Worm (Caenorhabditis elegans): ENCODE measurements around the gene lgc-56.

DNA sequence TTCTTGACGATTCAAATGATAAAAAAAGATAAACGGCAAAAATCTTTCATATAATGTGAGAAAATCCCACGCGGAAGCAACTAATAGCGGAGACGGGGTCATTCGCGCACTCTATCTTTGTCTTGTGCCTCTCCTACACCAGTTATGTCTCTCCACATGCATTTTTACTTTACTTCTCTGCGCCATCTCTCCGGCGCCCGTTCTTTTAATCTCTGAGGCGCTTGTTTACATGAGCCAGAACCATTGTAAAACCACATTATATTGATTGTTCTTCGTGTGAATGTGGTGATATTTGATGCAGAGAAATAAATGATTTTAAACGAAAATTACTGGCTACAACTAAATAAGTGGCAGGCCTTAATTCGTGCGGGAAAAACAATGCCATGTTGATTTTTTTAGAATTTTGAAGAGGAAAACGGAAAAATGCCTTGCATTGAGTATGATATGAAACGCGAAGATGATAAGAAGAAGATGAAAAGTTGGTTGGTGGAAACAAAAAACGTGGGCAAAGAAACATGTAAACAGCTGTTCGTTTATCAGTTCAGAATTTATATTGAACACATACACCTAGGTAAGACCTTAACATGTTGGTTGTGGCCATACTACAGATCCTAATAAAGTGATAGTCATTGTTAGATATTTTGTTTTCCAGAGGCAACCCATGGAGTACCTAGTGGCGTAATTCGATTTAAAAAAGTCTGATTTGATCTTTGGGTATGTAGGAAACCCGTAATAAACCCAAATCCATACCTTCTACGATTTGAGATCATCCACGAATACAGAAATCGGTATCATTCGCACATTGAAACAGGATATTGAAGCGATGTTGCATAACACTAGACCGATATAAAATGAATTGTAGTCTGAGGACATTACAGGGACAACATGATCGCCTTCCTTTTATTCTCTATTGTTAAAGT, 37.6 kb upstream of the lgc-56 start, which contains the start of gene C04G6.2:
- TF ChIP-seq elt-2 (tag; optimal IDR thresholded peaks at IDR 0.05) (no peak), ama-1 (optimal IDR thresholded peaks at IDR 0.05) (no peak)

Measured in whole organism, late embryonic.